Worm (Caenorhabditis elegans) whole organism, young adult: ENCODE results near the gene sid-5.
A peak's percentile ranks its signal among the peaks of the same experiment; 100 is the strongest.

ENCODE experiments used
- B0261.1 ChIP-seq: sonication (generic microtip); optimal IDR thresholded peaks from 2 replicates; lab custom pipeline; 2016; ENCODE audit warnings: mild to moderate bottlenecking, missing genetic modification characterization, moderate library complexity, missing compliant biosample characterization
- C17E4.6 ChIP-seq: fragments of 200-800 bp; sonication (Bioruptor generic); IDR thresholded peaks from 2 replicates; pipeline ENCODE4 v1.3.6; 2022; ENCODE audit warnings: missing genetic modification reagents, missing genetic modification characterization, missing compliant biosample characterization
- F10E7.11 ChIP-seq: sonication (generic microtip); optimal IDR thresholded peaks from 2 replicates; lab custom pipeline; 2017; ENCODE audit warnings: mild to moderate bottlenecking, missing genetic modification characterization, moderate library complexity, missing compliant biosample characterization
- F37B4.10 ChIP-seq: fragments of 200-800 bp; sonication (Bioruptor generic); IDR thresholded peaks from 2 replicates; pipeline ENCODE4 v1.3.6; 2022; ENCODE audit warnings: missing genetic modification characterization, missing compliant biosample characterization
- F52B5.7 ChIP-seq: sonication (generic microtip); optimal IDR thresholded peaks from 2 replicates; lab custom pipeline; 2016; ENCODE audit warnings: mild to moderate bottlenecking, missing genetic modification characterization, missing compliant biosample characterization
- F57A8.1 ChIP-seq: fragments of 200-800 bp; sonication (Bioruptor generic); optimal IDR thresholded peaks from 2 replicates; lab custom pipeline; 2018; ENCODE audit warnings: mild to moderate bottlenecking, missing genetic modification characterization, moderate library complexity, missing compliant biosample characterization
- T07F8.4 ChIP-seq: sonication (generic microtip); optimal IDR thresholded peaks from 2 replicates; lab custom pipeline; 2016; ENCODE audit warnings: mild to moderate bottlenecking, missing genetic modification characterization, moderate library complexity, missing compliant biosample characterization
- Y53F4B.3 ChIP-seq: fragments of 200-800 bp; sonication (Bioruptor generic); IDR thresholded peaks from 2 replicates; pipeline ENCODE4 v1.3.6; 2022; ENCODE audit warnings: missing genetic modification reagents, missing genetic modification characterization, missing compliant biosample characterization
- Y95B8A.8 ChIP-seq: fragments of 200-800 bp; sonication (Bioruptor generic); IDR thresholded peaks from 2 replicates; pipeline ENCODE4 v1.3.6; 2022; ENCODE audit warnings: missing genetic modification reagents, missing genetic modification characterization, missing compliant biosample characterization
- ZK185.1 ChIP-seq: sonication (generic microtip); optimal IDR thresholded peaks from 2 replicates; lab custom pipeline; 2016; ENCODE audit warnings: mild to moderate bottlenecking, missing genetic modification characterization, missing compliant biosample characterization; ENCODE audit not compliant: poor library complexity, severe bottlenecking
- ama-1 ChIP-seq, 3 experiments: fragments of 150-350 bp in 1 of 3; sonication (generic microtip) in 2 of 3; optimal IDR thresholded peaks; 2 replicates each; lab custom pipeline; 2014 to 2018; ENCODE audit warnings: missing biosample characterization in 2 of 3, missing genetic modification characterization in 2 of 3, missing genetic modification reagents in 2 of 3
- attf-5 ChIP-seq: fragments of 200-800 bp; sonication (Bioruptor generic); optimal IDR thresholded peaks from 2 replicates; lab custom pipeline; 2018; ENCODE audit warnings: mild to moderate bottlenecking, missing genetic modification characterization, missing compliant biosample characterization
- bed-1 ChIP-seq: fragments of 200-800 bp; sonication (Bioruptor generic); IDR thresholded peaks from 2 replicates; pipeline ENCODE4 v1.3.6; 2022; ENCODE audit warnings: missing genetic modification reagents, missing genetic modification characterization, missing compliant biosample characterization
- cebp-1 ChIP-seq, 2 experiments: fragments of 200-800 bp in 1 of 2; sonication (Bioruptor generic) in 1 of 2; sonication (generic microtip) in 1 of 2; IDR thresholded peaks in 1 of 2; optimal IDR thresholded peaks in 1 of 2; 2 replicates each; pipeline versions ENCODE4 v1.3.6 to Lab custom; 2017 to 2022; ENCODE audit warnings: missing compliant biosample characterization in 2 of 2, missing genetic modification characterization in 2 of 2, mild to moderate bottlenecking in 1 of 2, missing genetic modification reagents in 1 of 2, moderate library complexity in 1 of 2
- ceh-100 ChIP-seq: fragments of 200-800 bp; sonication (Bioruptor generic); IDR thresholded peaks from 2 replicates; pipeline ENCODE4 v1.3.6; 2022; ENCODE audit warnings: missing genetic modification reagents, missing genetic modification characterization, missing compliant biosample characterization
- ceh-27 ChIP-seq: fragments of 200-800 bp; sonication (Bioruptor generic); optimal IDR thresholded peaks from 2 replicates; lab custom pipeline; 2018; ENCODE audit warnings: mild to moderate bottlenecking, missing genetic modification characterization, moderate library complexity, missing compliant biosample characterization
- ceh-40 ChIP-seq: fragments of 200-800 bp; sonication (Bioruptor generic); IDR thresholded peaks from 2 replicates; pipeline ENCODE4 v1.3.6; 2022; ENCODE audit warnings: missing genetic modification characterization, missing compliant biosample characterization
- ceh-58 ChIP-seq: fragments of 200-800 bp; sonication (Bioruptor generic); IDR thresholded peaks from 2 replicates; pipeline ENCODE4 v1.3.6; 2022; ENCODE audit warnings: missing genetic modification characterization, missing compliant biosample characterization
- ceh-79 ChIP-seq: sonication (generic microtip); optimal IDR thresholded peaks from 2 replicates; lab custom pipeline; 2017; ENCODE audit warnings: mild to moderate bottlenecking, missing genetic modification characterization, missing compliant biosample characterization
- dox-1 ChIP-seq: fragments of 200-800 bp; sonication (Bioruptor generic); IDR thresholded peaks from 2 replicates; pipeline ENCODE4 v1.3.6; 2022; ENCODE audit warnings: missing genetic modification reagents, missing genetic modification characterization, missing compliant biosample characterization
- dpff-1 ChIP-seq: sonication (generic microtip); optimal IDR thresholded peaks from 2 replicates; lab custom pipeline; 2017; ENCODE audit warnings: mild to moderate bottlenecking, missing genetic modification characterization, missing compliant biosample characterization
- egl-44 ChIP-seq: fragments of 200-800 bp; sonication (Bioruptor generic); IDR thresholded peaks from 2 replicates; pipeline ENCODE4 v1.3.6; 2022; ENCODE audit warnings: missing genetic modification reagents, missing genetic modification characterization, missing compliant biosample characterization
- gei-17 ChIP-seq: fragments of 200-800 bp; sonication (Bioruptor generic); optimal IDR thresholded peaks from 2 replicates; lab custom pipeline; 2018; ENCODE audit warnings: mild to moderate bottlenecking, missing genetic modification characterization, missing compliant biosample characterization
- him-1 ChIP-seq: sonication (generic microtip); optimal IDR thresholded peaks from 2 replicates; lab custom pipeline; 2016; ENCODE audit warnings: missing genotype, missing genetic modification reagents, missing genetic modification characterization, missing compliant biosample characterization
- hlh-26 ChIP-seq: fragments of 200-800 bp; sonication (Bioruptor generic); conservative IDR thresholded peaks from 2 replicates; pipeline ENCODE4 v1.3.6; 2022; ENCODE audit warnings: missing genetic modification reagents, missing genetic modification characterization, missing compliant biosample characterization
- hsf-1 ChIP-seq: fragments of 200-800 bp; sonication (Bioruptor generic); IDR thresholded peaks from 2 replicates; pipeline ENCODE4 v1.3.6; 2022; ENCODE audit warnings: missing genetic modification reagents, missing genetic modification characterization, missing compliant biosample characterization
- lin-26 ChIP-seq: fragments of 200-800 bp; sonication (Bioruptor generic); IDR thresholded peaks from 2 replicates; pipeline ENCODE4 v1.3.6; 2022; ENCODE audit warnings: missing genetic modification reagents, missing genetic modification characterization, missing compliant biosample characterization
- lin-40 ChIP-seq: sonication (generic microtip); optimal IDR thresholded peaks from 2 replicates; lab custom pipeline; 2016; ENCODE audit warnings: missing genetic modification characterization, mild to moderate bottlenecking, missing compliant biosample characterization, missing genotype, missing genetic modification reagents
- madf-6 ChIP-seq: fragments of 200-800 bp; sonication (Bioruptor generic); IDR thresholded peaks from 2 replicates; pipeline ENCODE4 v1.3.6; 2022; ENCODE audit warnings: missing genetic modification reagents, missing genetic modification characterization, missing compliant biosample characterization
- madf-8 ChIP-seq: fragments of 200-800 bp; sonication (Bioruptor generic); conservative IDR thresholded peaks from 2 replicates; pipeline ENCODE4 v1.3.6; 2022; ENCODE audit warnings: missing genetic modification reagents, missing genetic modification characterization, missing compliant biosample characterization
- mcd-1 ChIP-seq: fragments of 200-800 bp; sonication (Bioruptor generic); IDR thresholded peaks from 2 replicates; pipeline ENCODE4 v1.3.6; 2022; ENCODE audit warnings: missing genetic modification reagents, missing genetic modification characterization, missing compliant biosample characterization
- mes-4 ChIP-seq: sonication (generic microtip); optimal IDR thresholded peaks from 2 replicates; lab custom pipeline; 2016; ENCODE audit warnings: missing genotype, missing genetic modification characterization, missing compliant biosample characterization
- mxl-1 ChIP-seq: sonication (generic microtip); optimal IDR thresholded peaks from 2 replicates; lab custom pipeline; 2016; ENCODE audit warnings: missing genetic modification characterization, missing compliant biosample characterization
- nhr-179 ChIP-seq: sonication (generic microtip); optimal IDR thresholded peaks from 2 replicates; lab custom pipeline; 2016; ENCODE audit warnings: mild to moderate bottlenecking, missing genetic modification characterization, missing compliant biosample characterization
- nhr-27 ChIP-seq: fragments of 200-800 bp; sonication (Bioruptor generic); optimal IDR thresholded peaks from 2 replicates; lab custom pipeline; 2018; ENCODE audit warnings: mild to moderate bottlenecking, missing genetic modification characterization, moderate library complexity, missing compliant biosample characterization
- pbrm-1 ChIP-seq: fragments of 200-800 bp; sonication (Bioruptor generic); IDR thresholded peaks from 2 replicates; pipeline ENCODE4 v1.3.6; 2022; ENCODE audit warnings: missing genetic modification reagents, missing genetic modification characterization, missing compliant biosample characterization
- pha-4 ChIP-seq: fragments of 150-350 bp; sonication (generic microtip); optimal IDR thresholded peaks from 2 replicates; lab custom pipeline; 2014; ENCODE audit warnings: missing biosample characterization, missing genetic modification reagents, missing genetic modification characterization
- rec-8 ChIP-seq, 2 experiments: sonication (generic microtip); optimal IDR thresholded peaks; 2 replicates each; lab custom pipeline; 2016; ENCODE audit warnings: mild to moderate bottlenecking in 2 of 2, missing genetic modification characterization in 2 of 2, missing genetic modification reagents in 2 of 2, missing genotype in 2 of 2, missing biosample characterization in 1 of 2, missing compliant biosample characterization in 1 of 2, moderate library complexity in 1 of 2
- sdz-38 ChIP-seq: sonication (generic microtip); optimal IDR thresholded peaks from 2 replicates; lab custom pipeline; 2016; ENCODE audit warnings: missing genotype, missing genetic modification characterization, missing compliant biosample characterization
- snpc-4 ChIP-seq, 5 experiments: fragments of 150-350 bp in 1 of 5; sonication (generic microtip) in 4 of 5; optimal IDR thresholded peaks; 2 replicates each; lab custom pipeline; 2014 to 2018; ENCODE audit warnings: missing genetic modification characterization in 5 of 5, missing biosample characterization in 3 of 5, antibody characterized with exemption in 2 of 5, mild to moderate bottlenecking in 2 of 5, missing compliant biosample characterization in 2 of 5, missing genotype in 2 of 5, moderate library complexity in 2 of 5, missing genetic modification reagents in 1 of 5
- somi-1 ChIP-seq: fragments of 200-800 bp; sonication (Bioruptor generic); optimal IDR thresholded peaks from 2 replicates; lab custom pipeline; 2018; ENCODE audit warnings: mild to moderate bottlenecking, missing genetic modification characterization, missing compliant biosample characterization
- tbp1 ChIP-seq: fragments of 200-800 bp; sonication (Bioruptor generic); optimal IDR thresholded peaks from 2 replicates; lab custom pipeline; 2018; ENCODE audit warnings: mild to moderate bottlenecking, missing genetic modification characterization, missing compliant biosample characterization
- unc-130 ChIP-seq: sonication (generic microtip); optimal IDR thresholded peaks from 2 replicates; lab custom pipeline; 2016; ENCODE audit warnings: missing genetic modification reagents, missing genetic modification characterization, missing compliant biosample characterization
- zfh-2 ChIP-seq: fragments of 200-800 bp; sonication (Bioruptor generic); conservative IDR thresholded peaks from 2 replicates; pipeline ENCODE4 v1.3.6; 2022; ENCODE audit warnings: missing genetic modification reagents, missing genetic modification characterization, missing compliant biosample characterization
- zim-3 ChIP-seq: sonication (generic microtip); optimal IDR thresholded peaks from 2 replicates; lab custom pipeline; 2017; ENCODE audit warnings: mild to moderate bottlenecking, missing genetic modification characterization, moderate library complexity, missing compliant biosample characterization
- ztf-22 ChIP-seq: fragments of 200-800 bp; sonication (Bioruptor generic); optimal IDR thresholded peaks from 2 replicates; lab custom pipeline; 2018; ENCODE audit warnings: mild to moderate bottlenecking, missing genetic modification characterization, moderate library complexity, missing compliant biosample characterization
- ztf-25 ChIP-seq: fragments of 200-800 bp; sonication (Bioruptor generic); IDR thresholded peaks from 2 replicates; pipeline ENCODE4 v1.3.6; 2022; ENCODE audit warnings: missing genetic modification reagents, missing genetic modification characterization, missing compliant biosample characterization

sid-5 gene

DNA sequence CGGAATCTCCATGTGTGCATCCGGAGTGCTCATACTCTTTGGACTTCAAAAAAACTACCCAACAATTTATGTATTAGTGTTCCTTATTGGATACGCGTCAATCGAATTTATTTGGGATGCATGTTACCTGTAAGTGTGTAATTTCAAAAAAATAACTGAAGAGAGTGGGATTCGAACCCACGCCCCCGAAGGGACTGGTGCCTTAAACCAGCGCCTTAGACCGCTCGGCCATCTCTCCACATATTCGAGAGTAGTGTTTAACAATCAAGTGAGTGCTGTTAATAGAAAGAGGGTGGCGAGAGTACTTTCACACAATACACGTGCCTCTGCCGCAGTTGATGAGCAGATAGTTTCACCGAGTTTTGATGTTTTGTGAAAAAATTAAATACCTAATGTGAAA lies 1.6 kb upstream of the sid-5 start (continued):
- TF ChIP-seq F37B4.10 (GFP tag; lab: Robert Waterston, UW) (no peak), dpff-1 (tag; lab: Kevin White, UChicago) (no peak), nhr-179 (tag; lab: Kevin White, UChicago) (no peak), ceh-79 (tag; lab: Kevin White, UChicago) (peak; percentile 57), gei-17 (GFP tag; lab: Kevin White, UChicago) (peak; percentile 48), snpc-4 (GFP tag; optimal IDR thresholded peaks at IDR 0.05; lab: Kevin White, UChicago) (no peak), snpc-4 (tag; optimal IDR thresholded peaks at IDR 0.05; lab: Kevin White, UChicago) (peak in 2 of 4 experiments; percentile 20 to 65), B0261.1 (peak; percentile 93), attf-5 (GFP tag; lab: Kevin White, UChicago) (peak; percentile 55), madf-8 (GFP tag; lab: Robert Waterston, UW) (no peak), lin-40 (tag; lab: Kevin White, UChicago) (peak; percentile 68), cebp-1 (GFP tag; IDR thresholded peaks at IDR 0.05; lab: Robert Waterston, UW) (no peak), cebp-1 (tag; optimal IDR thresholded peaks at IDR 0.05; lab: Kevin White, UChicago) (no peak), ztf-22 (GFP tag; lab: Kevin White, UChicago) (no peak), T07F8.4 (tag; lab: Kevin White, UChicago) (peak; percentile 47), mcd-1 (0 out of 2 replicates have a peak, but pooled peaks have one; percentile 48), F52B5.7 (tag; lab: Kevin White, UChicago) (peak; percentile 64), ceh-27 (peak; percentile 19), madf-6 (GFP tag; lab: Robert Waterston, UW) (no peak), F57A8.1 (GFP tag; lab: Kevin White, UChicago) (no peak), dox-1 (GFP tag; lab: Robert Waterston, UW) (peak; percentile 88), ztf-25 (GFP tag; lab: Robert Waterston, UW) (0 out of 2 replicates have a peak, but pooled peaks have one; percentile 67), bed-1 (GFP tag; lab: Robert Waterston, UW) (no peak), ceh-58 (GFP tag; lab: Robert Waterston, UW) (no peak), rec-8 (tag; optimal IDR thresholded peaks at IDR 0.05; lab: Kevin White, UChicago) (peak; percentile 58 to 78), somi-1 (GFP tag; lab: Kevin White, UChicago) (peak; percentile 47), zfh-2 (GFP tag; lab: Robert Waterston, UW) (no peak), lin-26 (GFP tag; lab: Robert Waterston, UW) (no peak; the same call in 1 of the 2 replicates), sdz-38 (tag; lab: Kevin White, UChicago) (no peak), him-1 (peak; percentile 88), mes-4 (tag; lab: Kevin White, UChicago) (peak; percentile 64), Y95B8A.8 (GFP tag; lab: Robert Waterston, UW) (no peak), F10E7.11 (tag; lab: Kevin White, UChicago) (no peak), ZK185.1 (tag; lab: Kevin White, UChicago) (peak; percentile 80), tbp1 (peak; percentile 95), Y53F4B.3 (0 out of 2 replicates have a peak, but pooled peaks have one; percentile 39), zim-3 (tag; lab: Kevin White, UChicago) (peak; percentile 86), pha-4 (no peak), hsf-1 (GFP tag; lab: Robert Waterston, UW) (no peak), nhr-27 (tag; lab: Kevin White, UChicago) (no peak), egl-44 (GFP tag; lab: Robert Waterston, UW) (0 out of 2 replicates have a peak, but pooled peaks have one; percentile 72), ceh-40 (GFP tag; lab: Robert Waterston, UW) (peak; percentile 85; the same call in 1 of the 2 replicates), ceh-100 (GFP tag; lab: Robert Waterston, UW) (peak; percentile 59), mxl-1 (peak; percentile 72), pbrm-1 (peak; percentile 85), C17E4.6 (GFP tag; lab: Robert Waterston, UW) (no peak), ama-1 (optimal IDR thresholded peaks at IDR 0.05; lab: Kevin White, UChicago) (no peak), ama-1 (GFP tag; optimal IDR thresholded peaks at IDR 0.05; lab: Kevin White, UChicago) (peak; percentile 42 to 73), unc-130 (peak; percentile 58), hlh-26 (GFP tag; lab: Robert Waterston, UW) (no peak)
